Fruit fly (Drosophila melanogaster): Measurements from ENCODE around the gene Mrp4.

Mrp4 gene

DNA sequence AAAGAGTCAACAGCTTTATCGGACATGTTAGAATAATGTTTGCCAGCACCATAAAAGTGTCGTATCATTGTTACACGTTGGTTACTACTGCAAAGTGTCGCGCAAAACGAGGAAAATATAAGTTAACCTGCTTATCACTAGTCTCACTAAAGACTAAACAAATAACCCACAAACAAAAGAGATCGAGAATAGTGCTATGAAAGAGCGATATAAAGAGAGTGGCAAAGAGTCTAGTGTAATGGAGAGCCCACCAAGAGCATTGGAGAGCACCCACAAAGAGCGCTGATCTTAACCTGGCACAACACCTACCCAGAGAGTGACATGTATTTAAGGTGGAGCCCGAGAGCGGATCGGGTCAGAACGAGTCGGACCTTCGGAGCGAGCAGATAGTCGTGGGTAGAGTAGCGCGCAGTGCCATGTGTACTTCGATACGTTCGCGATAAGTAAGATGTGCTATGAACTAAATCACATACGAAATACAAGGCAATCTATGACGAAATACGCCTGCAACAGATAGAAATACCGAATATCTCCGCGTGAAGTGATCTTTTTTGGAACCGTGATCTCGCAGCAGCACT lies at the start of gene Mrp4:
Gene Mrp4, plus strand, starts transcription at position 378 of the 578 bp plus-strand sequence.
- TF ChIP-seq CG4496 (GFP tag; IDR thresholded peaks at IDR 0.05) (peak; percentile 75), CG12605 (GFP tag; IDR thresholded peaks at IDR 0.05) (peak; percentile 92), Pif1A (GFP tag; optimal IDR thresholded peaks at IDR 0.05) (peak; percentile 65), Pif1B (GFP tag; optimal IDR thresholded peaks at IDR 0.05) (peak; percentile 72), CG8301 (tag; optimal IDR thresholded peaks at IDR 0.05) (no peak), CG32121 (GFP tag; IDR thresholded peaks at IDR 0.05) (peak; percentile 74), CG13204 (GFP tag; optimal IDR thresholded peaks at IDR 0.05) (peak; percentile 48), D1 (tag; optimal IDR thresholded peaks at IDR 0.05) (no peak), CG14655 (GFP tag; optimal IDR thresholded peaks at IDR 0.05) (no peak), CG9948 (tag; optimal IDR thresholded peaks at IDR 0.05) (no peak), Ets98B (GFP tag; IDR thresholded peaks at IDR 0.05) (peak; percentile 86), CG15710 (tag; optimal IDR thresholded peaks at IDR 0.05) (peak; percentile 2), CG10348 (GFP tag; IDR thresholded peaks at IDR 0.05) (no peak), fd96Ca (GFP tag; IDR thresholded peaks at IDR 0.05) (peak; percentile 72; the same call in 2 of the 3 replicates), EcR (GFP tag; optimal IDR thresholded peaks at IDR 0.05) (peak; percentile 6), gl (tag; optimal IDR thresholded peaks at IDR 0.05) (peak; percentile 63), CG34367 (tag; optimal IDR thresholded peaks at IDR 0.05) (no peak)

DNA sequence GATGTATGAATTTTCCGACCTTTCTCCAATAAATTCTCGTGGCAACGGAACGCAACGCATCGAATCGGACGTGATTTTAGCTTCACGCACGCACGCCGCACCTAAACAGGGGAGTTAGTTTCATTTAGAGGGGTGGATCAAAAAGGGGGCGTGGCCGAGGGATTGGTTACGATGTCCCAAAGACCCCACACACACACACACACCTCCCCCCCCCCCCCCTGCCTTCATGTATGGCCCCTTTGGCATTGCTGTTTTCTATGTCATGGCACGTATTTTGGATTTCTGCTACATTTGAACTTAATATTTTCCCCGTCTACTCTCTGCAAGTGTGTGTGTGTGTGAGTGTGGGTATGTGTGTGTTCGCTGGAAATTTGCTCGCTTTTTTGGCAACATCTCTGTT lies 37.2 kb upstream of the Mrp4 start:
- TF ChIP-seq CG8159 (tag; optimal IDR thresholded peaks at IDR 0.05) = no peak

DNA sequence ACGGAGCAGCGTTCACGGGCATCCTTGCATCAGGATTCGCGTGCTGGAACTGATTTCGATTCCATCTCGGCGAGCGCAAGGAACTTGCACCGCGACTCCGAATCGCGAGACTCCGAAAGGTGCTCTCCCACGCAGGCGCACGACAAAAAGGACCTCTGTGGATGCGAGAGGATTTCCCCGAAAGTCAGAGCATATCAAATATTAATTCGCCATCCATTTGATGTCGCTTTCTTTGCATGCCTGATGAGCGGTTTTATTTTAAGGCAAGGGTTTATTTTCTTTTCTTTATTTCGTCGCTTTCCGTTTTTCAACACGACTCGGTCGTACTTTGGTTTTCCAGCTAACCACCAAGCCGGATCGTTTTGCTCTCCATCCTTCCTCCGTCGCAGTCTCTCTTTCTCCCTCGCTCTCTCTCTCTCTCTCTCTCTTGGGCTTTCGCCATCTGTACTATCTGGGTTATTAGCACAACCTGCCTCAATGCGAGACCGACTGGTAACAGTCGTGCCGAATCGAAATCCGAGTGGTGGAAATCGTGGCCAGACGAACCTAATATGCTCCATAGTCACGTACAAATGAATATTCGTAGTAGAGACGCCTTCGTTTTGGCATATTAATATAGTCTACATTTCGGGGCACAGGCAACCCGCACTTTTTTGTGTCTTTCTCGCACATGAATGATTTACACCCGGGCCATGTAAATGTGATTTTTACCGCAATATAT lies 26.0 kb upstream of the Mrp4 start, which contains the start of gene dpr4:
Gene dpr4, minus strand, starts transcription at position 51 of the 721 bp plus-strand sequence.
- TF ChIP-seq CG34367 (tag; optimal IDR thresholded peaks at IDR 0.05) = no peak
- TF ChIP-seq Pif1A (GFP tag; optimal IDR thresholded peaks at IDR 0.05) = no peak
- no peak for TF ChIP-seq CG4496 (GFP tag; IDR thresholded peaks at IDR 0.05)

DNA sequence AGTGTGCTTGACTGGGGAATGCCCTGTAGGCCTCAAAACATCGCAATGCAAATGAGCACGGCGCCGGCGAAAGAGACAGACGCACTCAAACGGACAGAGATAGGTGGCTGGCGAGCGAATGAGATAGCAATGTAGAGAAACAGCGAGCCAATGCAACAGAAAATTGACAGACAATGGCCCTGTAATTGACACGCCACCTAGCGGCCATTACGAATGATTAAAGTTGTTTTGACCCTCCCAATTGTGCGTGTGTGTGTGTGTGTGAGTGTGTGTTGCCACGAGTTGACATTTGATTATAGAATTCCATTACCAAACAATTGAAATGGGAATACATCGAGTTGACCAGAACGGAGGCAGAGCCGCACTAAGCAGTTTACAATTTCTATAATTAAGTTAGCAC lies 24.9 kb upstream of the Mrp4 start:
- no peak for TF ChIP-seq Pif1B (GFP tag; optimal IDR thresholded peaks at IDR 0.05)
- no peak for TF ChIP-seq CG32121 (GFP tag; IDR thresholded peaks at IDR 0.05)
- no peak for TF ChIP-seq CG10348 (GFP tag; IDR thresholded peaks at IDR 0.05)
- no peak for TF ChIP-seq CG8301 (tag; optimal IDR thresholded peaks at IDR 0.05)
- TF ChIP-seq Ets98B (GFP tag; IDR thresholded peaks at IDR 0.05) = no peak
- TF ChIP-seq CG14655 (GFP tag; optimal IDR thresholded peaks at IDR 0.05) = no peak
- no peak for TF ChIP-seq CG34367 (tag; optimal IDR thresholded peaks at IDR 0.05)
- no peak for TF ChIP-seq fd96Ca (GFP tag; IDR thresholded peaks at IDR 0.05)
- no peak for TF ChIP-seq rn (GFP tag; IDR thresholded peaks at IDR 0.05)
- TF ChIP-seq Snoo (tag; optimal IDR thresholded peaks at IDR 0.05) = no peak
- no peak for TF ChIP-seq D1 (tag; optimal IDR thresholded peaks at IDR 0.05)
- no peak for TF ChIP-seq CG4496 (GFP tag; IDR thresholded peaks at IDR 0.05)
- no peak for TF ChIP-seq CG13204 (GFP tag; optimal IDR thresholded peaks at IDR 0.05)
- no peak for TF ChIP-seq CG15710 (tag; optimal IDR thresholded peaks at IDR 0.05)
- no peak for TF ChIP-seq CG12605 (GFP tag; IDR thresholded peaks at IDR 0.05)

DNA sequence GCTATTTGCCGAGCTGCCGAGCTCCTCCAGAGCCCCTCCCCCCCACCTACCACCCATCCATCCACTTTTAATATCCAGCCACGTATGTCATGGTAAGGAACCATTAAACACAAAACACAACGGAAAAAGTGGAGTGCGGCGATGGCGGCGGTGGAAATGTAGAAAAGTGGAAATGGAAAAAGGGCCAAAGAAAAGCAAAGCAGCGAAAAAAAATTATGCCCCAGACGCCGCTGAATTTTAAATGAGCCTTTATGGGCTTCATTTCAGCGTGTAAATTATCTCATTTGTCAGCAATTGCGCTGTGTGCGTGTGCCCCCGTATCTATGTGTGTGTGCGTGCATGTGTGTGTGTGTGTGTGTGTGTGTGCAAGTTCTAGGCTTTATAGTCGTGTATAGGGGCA lies 18.0 kb upstream of the Mrp4 start:
- TF ChIP-seq Snoo (tag; optimal IDR thresholded peaks at IDR 0.05) (no peak), CG8301 (tag; optimal IDR thresholded peaks at IDR 0.05) (no peak), CG17806 (tag; optimal IDR thresholded peaks at IDR 0.05) (no peak), fd96Ca (GFP tag; IDR thresholded peaks at IDR 0.05) (no peak), CG4496 (GFP tag; IDR thresholded peaks at IDR 0.05) (no peak), CG32121 (GFP tag; IDR thresholded peaks at IDR 0.05) (no peak), CG8159 (tag; optimal IDR thresholded peaks at IDR 0.05) (no peak), CG9948 (tag; optimal IDR thresholded peaks at IDR 0.05) (no peak), rn (GFP tag; IDR thresholded peaks at IDR 0.05) (no peak), Pif1B (GFP tag; optimal IDR thresholded peaks at IDR 0.05) (no peak), CG14655 (GFP tag; optimal IDR thresholded peaks at IDR 0.05) (no peak), gl (tag; optimal IDR thresholded peaks at IDR 0.05) (no peak), EcR (GFP tag; optimal IDR thresholded peaks at IDR 0.05) (no peak), CG15710 (tag; optimal IDR thresholded peaks at IDR 0.05) (no peak), Pif1A (GFP tag; optimal IDR thresholded peaks at IDR 0.05) (no peak), CG12605 (GFP tag; IDR thresholded peaks at IDR 0.05) (no peak)

DNA sequence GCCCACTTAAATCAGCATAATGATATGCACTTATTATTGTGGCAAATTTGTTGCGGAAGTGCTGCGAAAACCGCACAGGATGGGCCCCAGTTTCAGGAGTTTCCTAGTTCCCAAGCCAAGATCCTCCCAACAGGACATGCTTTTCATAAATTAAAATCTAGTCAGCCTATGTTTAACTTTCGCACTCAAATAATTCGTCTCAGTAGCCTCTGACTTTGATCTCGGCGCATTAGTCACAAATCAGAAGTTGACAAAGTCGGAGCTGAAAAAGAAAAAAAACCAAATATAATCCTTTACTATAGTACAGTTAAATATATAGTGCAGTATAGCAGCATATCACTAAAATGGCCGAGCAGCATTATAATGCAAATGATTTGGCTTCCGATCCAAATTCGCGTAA lies 15.2 kb upstream of the Mrp4 start, which contains the start of gene CG14708:
Gene CG14708, plus strand, starts transcription at position 301 of the 400 bp plus-strand sequence.
- no peak for TF ChIP-seq gl (tag; optimal IDR thresholded peaks at IDR 0.05)
- TF ChIP-seq CG4496 (GFP tag; IDR thresholded peaks at IDR 0.05) = no peak
- no peak for TF ChIP-seq Pif1A (GFP tag; optimal IDR thresholded peaks at IDR 0.05)
- no peak for TF ChIP-seq CG9948 (tag; optimal IDR thresholded peaks at IDR 0.05)
- no peak for TF ChIP-seq EcR (GFP tag; optimal IDR thresholded peaks at IDR 0.05)
- no peak for TF ChIP-seq Ets98B (GFP tag; IDR thresholded peaks at IDR 0.05)
- no peak for TF ChIP-seq CG10348 (GFP tag; IDR thresholded peaks at IDR 0.05)
- TF ChIP-seq D1 (tag; optimal IDR thresholded peaks at IDR 0.05) = no peak
- no peak for TF ChIP-seq CG32121 (GFP tag; IDR thresholded peaks at IDR 0.05)
- TF ChIP-seq CG8301 (tag; optimal IDR thresholded peaks at IDR 0.05) = no peak
- TF ChIP-seq Pif1B (GFP tag; optimal IDR thresholded peaks at IDR 0.05) = no peak
- no peak for TF ChIP-seq CG17806 (tag; optimal IDR thresholded peaks at IDR 0.05)
- TF ChIP-seq CG14655 (GFP tag; optimal IDR thresholded peaks at IDR 0.05) = no peak
- TF ChIP-seq rn (GFP tag; IDR thresholded peaks at IDR 0.05) = no peak
- no peak for TF ChIP-seq fd96Ca (GFP tag; IDR thresholded peaks at IDR 0.05)
- no peak for TF ChIP-seq CG8159 (tag; optimal IDR thresholded peaks at IDR 0.05)
- TF ChIP-seq CG12605 (GFP tag; IDR thresholded peaks at IDR 0.05) = no peak
